Fruit fly (Drosophila melanogaster) whole organism, prepupa: ENCODE measurements around the gene pod1.

ENCODE experiments used
- CG10631 ChIP-seq: fragments of 200-800 bp; sonication (Bioruptor generic); optimal IDR thresholded peaks from 2 replicates; lab custom pipeline; 2016; ENCODE audit warnings: missing biosample characterization, missing genetic modification characterization
- CG10669 ChIP-seq: fragments of 200-800 bp; sonication (Bioruptor generic); optimal IDR thresholded peaks from 3 replicates; lab custom pipeline; 2018; ENCODE audit warnings: missing biosample characterization, mild to moderate bottlenecking, missing genetic modification characterization, moderate library complexity
- CG11902 ChIP-seq: fragments of 200-800 bp; sonication (Bioruptor generic); optimal IDR thresholded peaks from 3 replicates; lab custom pipeline; 2016; ENCODE audit warnings: missing biosample characterization, missing genetic modification characterization
- CG15336 ChIP-seq: fragments of 200-800 bp; sonication (Bioruptor generic); IDR thresholded peaks from 2 replicates; pipeline ENCODE4 v1.3.6; 2022; ENCODE audit warnings: missing biosample characterization, missing genetic modification characterization
- CG16779 ChIP-seq: fragments of 200-800 bp; sonication (Bioruptor generic); optimal IDR thresholded peaks from 3 replicates; lab custom pipeline; 2017; ENCODE audit warnings: missing biosample characterization, mild to moderate bottlenecking, missing genetic modification characterization
- CG3032 ChIP-seq: fragments of 200-800 bp; optimal IDR thresholded peaks from 2 replicates; lab custom pipeline; 2019; ENCODE audit warnings: missing biosample characterization, mild to moderate bottlenecking, missing genetic modification characterization, moderate library complexity
- CG31627 ChIP-seq: fragments of 200-800 bp; sonication (Bioruptor generic); optimal IDR thresholded peaks from 3 replicates; lab custom pipeline; 2016; ENCODE audit warnings: missing biosample characterization, missing genetic modification characterization
- CG32006 ChIP-seq: fragments of 200-800 bp; sonication (Bioruptor generic); optimal IDR thresholded peaks from 3 replicates; lab custom pipeline; 2017; ENCODE audit warnings: missing biosample characterization, mild to moderate bottlenecking, missing genetic modification characterization
- CG3919 ChIP-seq: fragments of 200-800 bp; sonication (Bioruptor generic); optimal IDR thresholded peaks from 3 replicates; lab custom pipeline; 2016; ENCODE audit warnings: missing biosample characterization, missing genetic modification characterization
- CG6276 ChIP-seq: fragments of 200-800 bp; sonication (Bioruptor generic); optimal IDR thresholded peaks from 2 replicates; lab custom pipeline; 2017; ENCODE audit warnings: missing biosample characterization, mild to moderate bottlenecking, missing genetic modification characterization
- CG6792 ChIP-seq: fragments of 200-800 bp; sonication (Bioruptor generic); optimal IDR thresholded peaks from 3 replicates; lab custom pipeline; 2016; ENCODE audit warnings: missing biosample characterization, missing genetic modification characterization
- CG6808 ChIP-seq: fragments of 200-800 bp; sonication (Bioruptor generic); optimal IDR thresholded peaks from 3 replicates; lab custom pipeline; 2017; ENCODE audit warnings: missing biosample characterization, missing genetic modification characterization, mild to moderate bottlenecking, moderate library complexity, missing genetic modification reagents
- CG6854 ChIP-seq: fragments of 200-800 bp; sonication (Bioruptor generic); optimal IDR thresholded peaks from 2 replicates; lab custom pipeline; 2017; ENCODE audit warnings: missing biosample characterization, mild to moderate bottlenecking, missing genetic modification characterization
- CG7368 ChIP-seq: fragments of 200-800 bp; sonication (Bioruptor generic); optimal IDR thresholded peaks from 3 replicates; lab custom pipeline; 2016; ENCODE audit warnings: missing biosample characterization, missing genetic modification characterization
- CG8119 ChIP-seq: fragments of 200-800 bp; sonication (Bioruptor generic); IDR thresholded peaks from 3 replicates; pipeline ENCODE4 v1.3.6; 2022; ENCODE audit warnings: missing biosample characterization, missing genetic modification characterization
- CG8319 ChIP-seq: fragments of 200-800 bp; sonication (Bioruptor generic); optimal IDR thresholded peaks from 3 replicates; lab custom pipeline; 2016; ENCODE audit warnings: missing biosample characterization, missing genetic modification characterization
- CG8632 ChIP-seq: fragments of 200-800 bp; sonication (Bioruptor generic); optimal IDR thresholded peaks from 3 replicates; lab custom pipeline; 2016; ENCODE audit warnings: missing biosample characterization, missing genetic modification characterization
- CG9139 ChIP-seq: fragments of 200-800 bp; sonication (Bioruptor generic); optimal IDR thresholded peaks from 3 replicates; lab custom pipeline; 2017; ENCODE audit warnings: missing biosample characterization, mild to moderate bottlenecking, missing genetic modification characterization
- Eip75B ChIP-seq: fragments of 200-800 bp; sonication (Bioruptor generic); optimal IDR thresholded peaks from 3 replicates; lab custom pipeline; 2016; ENCODE audit warnings: missing biosample characterization, missing genetic modification characterization
- Eip78C ChIP-seq: fragments of 200-800 bp; sonication (Bioruptor generic); peaks from one replicate; lab custom pipeline; 2016; ENCODE audit warnings: missing biosample characterization, missing genetic modification characterization
- Ets21C ChIP-seq: fragments of 200-800 bp; sonication (Bioruptor generic); optimal IDR thresholded peaks from 3 replicates; lab custom pipeline; 2016; ENCODE audit warnings: missing biosample characterization, missing genetic modification characterization
- Ets96B ChIP-seq: fragments of 200-800 bp; optimal IDR thresholded peaks from 2 replicates; lab custom pipeline; 2019; ENCODE audit warnings: missing biosample characterization, mild to moderate bottlenecking, missing genetic modification characterization, moderate library complexity
- Hr39 ChIP-seq: fragments of 200-800 bp; sonication (Bioruptor generic); optimal IDR thresholded peaks from 2 replicates; lab custom pipeline; 2016; ENCODE audit warnings: missing biosample characterization, missing genetic modification characterization
- Hr4 ChIP-seq: fragments of 200-800 bp; sonication (Bioruptor generic); optimal IDR thresholded peaks from 3 replicates; lab custom pipeline; 2016; ENCODE audit warnings: missing biosample characterization, missing genetic modification characterization
- Lpt ChIP-seq: fragments of 200-800 bp; sonication (Bioruptor generic); optimal IDR thresholded peaks from 3 replicates; lab custom pipeline; 2016; ENCODE audit warnings: missing biosample characterization, missing genetic modification characterization
- Met ChIP-seq: fragments of 200-800 bp; sonication (Bioruptor generic); optimal IDR thresholded peaks from 3 replicates; lab custom pipeline; 2016; ENCODE audit warnings: missing biosample characterization, missing genetic modification characterization
- OdsH ChIP-seq: fragments of 200-800 bp; sonication (Bioruptor generic); optimal IDR thresholded peaks from 3 replicates; lab custom pipeline; 2016; ENCODE audit warnings: missing biosample characterization, missing genetic modification characterization
- Sox102F ChIP-seq: fragments of 200-800 bp; sonication (Bioruptor generic); optimal IDR thresholded peaks from 2 replicates; lab custom pipeline; 2016; ENCODE audit warnings: missing biosample characterization, mild to moderate bottlenecking, missing genetic modification characterization
- Sox14 ChIP-seq: fragments of 200-800 bp; sonication (Bioruptor generic); optimal IDR thresholded peaks from 3 replicates; lab custom pipeline; 2016; ENCODE audit warnings: missing biosample characterization, missing genetic modification characterization
- achi ChIP-seq: fragments of 200-800 bp; sonication (Bioruptor generic); optimal IDR thresholded peaks from 3 replicates; lab custom pipeline; 2016; ENCODE audit warnings: missing biosample characterization, missing genetic modification characterization
- acj6 ChIP-seq: fragments of 200-800 bp; sonication (Bioruptor generic); optimal IDR thresholded peaks from 3 replicates; lab custom pipeline; 2016; ENCODE audit warnings: missing biosample characterization, missing genetic modification characterization
- cyc ChIP-seq: fragments of 200-800 bp; sonication (Bioruptor generic); optimal IDR thresholded peaks from 3 replicates; lab custom pipeline; 2016; ENCODE audit warnings: missing biosample characterization, missing genetic modification characterization
- dac ChIP-seq: fragments of 200-800 bp; sonication (Bioruptor generic); optimal IDR thresholded peaks from 2 replicates; lab custom pipeline; 2017; ENCODE audit warnings: missing biosample characterization, mild to moderate bottlenecking, missing genetic modification characterization
- dsx ChIP-seq: fragments of 200-800 bp; optimal IDR thresholded peaks from 3 replicates; lab custom pipeline; 2019; ENCODE audit warnings: missing biosample characterization, mild to moderate bottlenecking, missing genetic modification characterization, moderate library complexity; ENCODE audit not compliant: poor library complexity, severe bottlenecking
- eg ChIP-seq: fragments of 200-800 bp; sonication (Bioruptor generic); IDR thresholded peaks from 3 replicates; pipeline ENCODE4 v1.3.6; 2022; ENCODE audit warnings: missing biosample characterization, missing genetic modification characterization
- esn ChIP-seq: fragments of 200-800 bp; sonication (Bioruptor generic); optimal IDR thresholded peaks from 2 replicates; lab custom pipeline; 2016; ENCODE audit warnings: missing biosample characterization, mild to moderate bottlenecking, missing genetic modification characterization, moderate library complexity
- fd59A ChIP-seq: fragments of 200-800 bp; sonication (Bioruptor generic); optimal IDR thresholded peaks from 2 replicates; lab custom pipeline; 2017; ENCODE audit warnings: missing biosample characterization, mild to moderate bottlenecking, missing genetic modification characterization, missing genetic modification reagents
- fd85E ChIP-seq: fragments of 200-800 bp; sonication (Bioruptor generic); optimal IDR thresholded peaks from 3 replicates; lab custom pipeline; 2016; ENCODE audit warnings: missing biosample characterization, missing genetic modification characterization
- fkh ChIP-seq: fragments of 200-800 bp; sonication (Bioruptor generic); optimal IDR thresholded peaks from 3 replicates; lab custom pipeline; 2017; ENCODE audit warnings: missing biosample characterization, mild to moderate bottlenecking, missing genetic modification characterization, moderate library complexity
- lz ChIP-seq: fragments of 200-800 bp; sonication (Bioruptor generic); optimal IDR thresholded peaks from 3 replicates; lab custom pipeline; 2016; ENCODE audit warnings: missing biosample characterization, missing genetic modification characterization
- pdm3 ChIP-seq: fragments of 200-800 bp; sonication (Bioruptor generic); optimal IDR thresholded peaks from 3 replicates; lab custom pipeline; 2016; ENCODE audit warnings: missing biosample characterization, missing genetic modification characterization
- ss ChIP-seq, 2 experiments: fragments of 200-800 bp; sonication (Bioruptor generic); optimal IDR thresholded peaks; 2 replicates in 1 of 2; 3 replicates in 1 of 2; lab custom pipeline; 2017 to 2018; ENCODE audit warnings: mild to moderate bottlenecking in 2 of 2, missing biosample characterization in 2 of 2, missing genetic modification characterization in 2 of 2, moderate library complexity in 1 of 2
- svp ChIP-seq: fragments of 200-800 bp; sonication (Bioruptor generic); peaks from one replicate; lab custom pipeline; 2016; ENCODE audit warnings: missing biosample characterization, missing genetic modification characterization
- topi ChIP-seq: fragments of 200-800 bp; sonication (Bioruptor generic); optimal IDR thresholded peaks from 3 replicates; lab custom pipeline; 2016; ENCODE audit warnings: missing biosample characterization, missing genetic modification characterization

Gene pod1

DNA sequence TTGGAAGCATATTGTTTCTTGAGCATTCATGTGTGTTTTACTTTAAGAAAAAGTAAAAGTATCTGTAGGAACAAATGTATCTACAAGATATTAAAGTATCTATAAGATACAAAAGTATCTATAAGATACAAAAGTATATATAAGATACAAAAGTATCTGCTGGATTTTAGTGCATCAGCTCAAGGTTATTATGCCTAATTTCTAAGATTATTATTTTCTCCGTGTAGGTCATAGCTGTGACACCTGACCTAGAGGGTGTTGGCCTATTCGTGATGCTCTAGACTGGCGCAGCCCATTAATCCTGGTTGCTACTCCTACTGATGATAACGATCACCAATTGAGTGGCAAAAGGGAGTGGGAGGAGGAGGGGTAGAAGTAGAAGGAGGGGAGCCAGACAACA, 25.4 kb upstream of the pod1 start (continued):
- TF ChIP-seq esn (GFP tag; lab: Kevin White, UChicago): no peak
- TF ChIP-seq Met (GFP tag; lab: Kevin White, UChicago): peak; percentile 55
- no peak for TF ChIP-seq fkh (GFP tag; lab: Kevin White, UChicago)
- no peak for TF ChIP-seq Ets21C (GFP tag; lab: Kevin White, UChicago)
- no peak for TF ChIP-seq fd85E (GFP tag; lab: Kevin White, UChicago)
- no peak for TF ChIP-seq CG8632 (GFP tag; lab: Kevin White, UChicago)
- TF ChIP-seq CG8319 (GFP tag; lab: Kevin White, UChicago): no peak
- TF ChIP-seq lz (GFP tag; lab: Kevin White, UChicago): peak; percentile 29
- TF ChIP-seq CG6854 (GFP tag; lab: Kevin White, UChicago): no peak
- TF ChIP-seq cyc (GFP tag; lab: Kevin White, UChicago): no peak
- peak in 1 of 2 experiments; percentile 40 for TF ChIP-seq ss (GFP tag; optimal IDR thresholded peaks at IDR 0.05; lab: Kevin White, UChicago)
- no peak for TF ChIP-seq Sox102F
- no peak for TF ChIP-seq dac
- TF ChIP-seq Eip75B (GFP tag; lab: Kevin White, UChicago): no peak
- TF ChIP-seq CG3919 (GFP tag; lab: Kevin White, UChicago): no peak
- peak; percentile 42 for TF ChIP-seq acj6 (GFP tag; lab: Kevin White, UChicago)
- TF ChIP-seq CG16779 (tag; lab: Kevin White, UChicago): no peak
- TF ChIP-seq Ets96B: peak; percentile 35
- no peak for TF ChIP-seq Sox14
- TF ChIP-seq pdm3 (GFP tag; lab: Kevin White, UChicago): peak; percentile 38
- peak; percentile 36 for TF ChIP-seq CG32006 (GFP tag; lab: Kevin White, UChicago)
- TF ChIP-seq Lpt (GFP tag; lab: Kevin White, UChicago): no peak
- TF ChIP-seq CG10631 (GFP tag; lab: Kevin White, UChicago): peak; percentile 48
- TF ChIP-seq CG11902 (GFP tag; lab: Kevin White, UChicago): no peak
- TF ChIP-seq, all 60 proteins: peak for 25

DNA sequence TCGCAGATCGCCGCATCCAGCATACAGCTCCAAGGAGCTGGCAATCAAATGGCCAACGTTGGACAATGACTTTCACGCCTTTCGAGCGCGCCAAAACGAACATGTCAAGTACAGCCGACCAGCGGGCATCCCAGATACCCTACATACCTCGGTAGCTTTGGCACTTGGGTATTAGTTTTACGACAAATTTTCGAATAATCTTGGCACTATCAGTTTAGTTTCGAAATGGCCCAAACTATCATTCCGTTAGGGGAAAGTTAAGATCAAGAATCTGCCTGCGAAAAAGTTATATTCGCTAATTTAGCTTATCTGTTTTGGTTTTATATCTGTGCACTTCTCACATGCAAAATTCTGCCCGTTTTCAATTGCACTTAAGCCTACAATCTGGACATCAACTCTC, 24.7 kb upstream of the pod1 start:
- TF ChIP-seq CG6276 (GFP tag; lab: Kevin White, UChicago) (no peak), OdsH (peak; percentile 32), pdm3 (GFP tag; lab: Kevin White, UChicago) (peak; percentile 1), Eip78C (GFP tag; lab: Kevin White, UChicago) (peak; percentile 78), Hr4 (GFP tag; lab: Kevin White, UChicago) (peak; percentile 13), Sox14 (no peak), lz (GFP tag; lab: Kevin White, UChicago) (peak; percentile 1), ss (GFP tag; optimal IDR thresholded peaks at IDR 0.05; lab: Kevin White, UChicago) (no peak), Hr39 (GFP tag; lab: Kevin White, UChicago) (peak; percentile 20), CG3919 (GFP tag; lab: Kevin White, UChicago) (no peak), cyc (GFP tag; lab: Kevin White, UChicago) (peak; percentile 4), CG6808 (GFP tag; lab: Kevin White, UChicago) (peak; percentile 0), Ets96B (peak; percentile 5), CG9139 (GFP tag; lab: Kevin White, UChicago) (no peak), svp (peak; percentile 68), CG31627 (GFP tag; lab: Kevin White, UChicago) (peak; percentile 20), CG10669 (GFP tag; lab: Kevin White, UChicago) (peak; percentile 37), CG32006 (GFP tag; lab: Kevin White, UChicago) (peak; percentile 21), acj6 (GFP tag; lab: Kevin White, UChicago) (peak; percentile 9)

DNA sequence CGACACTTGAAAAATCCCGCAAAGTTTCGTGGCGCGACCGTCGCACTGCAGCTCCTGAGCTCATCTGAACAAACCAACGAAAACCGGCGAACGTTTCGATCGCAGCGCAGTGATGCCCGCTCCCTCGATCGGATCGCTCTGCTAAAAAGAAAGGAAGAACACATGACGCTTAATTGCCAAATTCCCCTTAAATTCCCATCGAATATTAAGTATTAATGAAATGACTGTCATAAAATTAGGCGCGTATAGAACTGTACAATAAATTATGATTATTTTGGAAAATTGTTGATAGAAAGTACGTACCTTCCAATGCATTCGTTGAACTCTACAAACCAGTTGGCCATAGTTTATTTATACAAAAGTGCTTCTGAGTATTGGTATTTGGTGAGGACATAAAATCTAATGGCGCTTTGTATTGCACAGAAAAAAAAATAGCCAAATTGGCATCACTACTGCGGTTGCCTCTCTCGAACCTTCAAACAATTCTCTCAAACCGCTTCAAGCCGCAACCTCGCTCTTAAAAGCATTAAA, 23.8 kb upstream of the pod1 start, which contains the start of gene shf:
TSS of gene shf (minus strand) at position 51 of the 531 bp plus-strand sequence.
- TF ChIP-seq achi (peak; percentile 39), Eip78C (GFP tag; lab: Kevin White, UChicago) (peak; percentile 73), topi (GFP tag; lab: Kevin White, UChicago) (peak; percentile 37), eg (GFP tag; lab: Robert Waterston, UW) (0 out of 3 replicates have a peak, but pooled peaks have one; percentile 32), CG9139 (GFP tag; lab: Kevin White, UChicago) (no peak), Ets96B (peak; percentile 9), fd59A (GFP tag; lab: Kevin White, UChicago) (peak; percentile 4), CG7368 (GFP tag; lab: Kevin White, UChicago) (peak; percentile 12), CG10631 (GFP tag; lab: Kevin White, UChicago) (no peak), dsx (GFP tag; lab: Kevin White, UChicago) (peak; percentile 6), CG15336 (GFP tag; lab: Robert Waterston, UW) (peak; percentile 35; the same call in 1 of the 2 replicates), CG3032 (tag; lab: Kevin White, UChicago) (peak; percentile 20), CG6792 (no peak), lz (GFP tag; lab: Kevin White, UChicago) (peak; percentile 22), Ets21C (GFP tag; lab: Kevin White, UChicago) (no peak), CG8119 (peak; percentile 21; the same call in 1 of the 3 replicates), CG32006 (GFP tag; lab: Kevin White, UChicago) (no peak), Sox102F (peak; percentile 18), Hr4 (GFP tag; lab: Kevin White, UChicago) (peak; percentile 46), esn (GFP tag; lab: Kevin White, UChicago) (peak; percentile 56), CG31627 (GFP tag; lab: Kevin White, UChicago) (peak; percentile 3), CG8632 (GFP tag; lab: Kevin White, UChicago) (no peak)
